Worm (Caenorhabditis elegans): ENCODE measurements around the gene EEED8.18.

- TF ChIP-seq pqm-1 (tag; optimal IDR thresholded peaks at IDR 0.05) (no peak), ceh-82 (tag; optimal IDR thresholded peaks at IDR 0.05) (no peak), skn-1 (tag; optimal IDR thresholded peaks at IDR 0.05) (no peak)
Measured at ce11 chrII:5423832-5424231, 11.4 kb upstream of the EEED8.18 start, which contains the start of gene F07F6.7.
